Worm (Caenorhabditis elegans) whole organism, young adult: Measurements from ENCODE around the gene F08G12.3.

Experiments
- F22D6.2 ChIP-seq: sonication (generic microtip); optimal IDR thresholded peaks from 2 replicates; lab custom pipeline; 2016; ENCODE audit warnings: mild to moderate bottlenecking, missing genetic modification characterization, missing compliant biosample characterization
- K11D2.4 ChIP-seq: fragments of 200-800 bp; sonication (Bioruptor generic); IDR thresholded peaks from 2 replicates; pipeline ENCODE4 v1.3.6; 2022; ENCODE audit warnings: missing genetic modification reagents, missing genetic modification characterization, missing compliant biosample characterization
- Y53G8AR.9 ChIP-seq: fragments of 200-800 bp; sonication (Bioruptor generic); conservative IDR thresholded peaks from 2 replicates; pipeline ENCODE4 v1.3.6; 2022; ENCODE audit warnings: missing genetic modification reagents, missing genetic modification characterization, missing compliant biosample characterization
- Y56A3A.18 ChIP-seq: fragments of 200-800 bp; sonication (Bioruptor generic); IDR thresholded peaks from 2 replicates; pipeline ENCODE4 v1.3.6; 2022; ENCODE audit warnings: missing genetic modification reagents, missing genetic modification characterization, missing compliant biosample characterization
- Y95B8A.8 ChIP-seq: fragments of 200-800 bp; sonication (Bioruptor generic); IDR thresholded peaks from 2 replicates; pipeline ENCODE4 v1.3.6; 2022; ENCODE audit warnings: missing genetic modification reagents, missing genetic modification characterization, missing compliant biosample characterization
- attf-5 ChIP-seq: fragments of 200-800 bp; sonication (Bioruptor generic); optimal IDR thresholded peaks from 2 replicates; lab custom pipeline; 2018; ENCODE audit warnings: mild to moderate bottlenecking, missing genetic modification characterization, missing compliant biosample characterization
- ceh-27 ChIP-seq: fragments of 200-800 bp; sonication (Bioruptor generic); optimal IDR thresholded peaks from 2 replicates; lab custom pipeline; 2018; ENCODE audit warnings: mild to moderate bottlenecking, missing genetic modification characterization, moderate library complexity, missing compliant biosample characterization
- ceh-40 ChIP-seq: fragments of 200-800 bp; sonication (Bioruptor generic); IDR thresholded peaks from 2 replicates; pipeline ENCODE4 v1.3.6; 2022; ENCODE audit warnings: missing genetic modification characterization, missing compliant biosample characterization
- ceh-58 ChIP-seq: fragments of 200-800 bp; sonication (Bioruptor generic); IDR thresholded peaks from 2 replicates; pipeline ENCODE4 v1.3.6; 2022; ENCODE audit warnings: missing genetic modification characterization, missing compliant biosample characterization
- chd-7 ChIP-seq: sonication (generic microtip); optimal IDR thresholded peaks from 2 replicates; lab custom pipeline; 2016; ENCODE audit warnings: mild to moderate bottlenecking, missing genetic modification characterization, moderate library complexity, missing compliant biosample characterization
- dpff-1 ChIP-seq: sonication (generic microtip); optimal IDR thresholded peaks from 2 replicates; lab custom pipeline; 2017; ENCODE audit warnings: mild to moderate bottlenecking, missing genetic modification characterization, missing compliant biosample characterization
- egrh-3 ChIP-seq: fragments of 200-800 bp; sonication (Bioruptor generic); IDR thresholded peaks from 2 replicates; pipeline ENCODE4 v1.3.6; 2022; ENCODE audit warnings: missing genetic modification reagents, missing genetic modification characterization, missing compliant biosample characterization
- fkh-3 ChIP-seq: sonication (generic microtip); optimal IDR thresholded peaks from 2 replicates; lab custom pipeline; 2016; ENCODE audit warnings: mild to moderate bottlenecking, missing genetic modification characterization, missing compliant biosample characterization
- gei-17 ChIP-seq: fragments of 200-800 bp; sonication (Bioruptor generic); optimal IDR thresholded peaks from 2 replicates; lab custom pipeline; 2018; ENCODE audit warnings: mild to moderate bottlenecking, missing genetic modification characterization, missing compliant biosample characterization
- hrde-1 ChIP-seq: sonication (generic microtip); optimal IDR thresholded peaks from 2 replicates; lab custom pipeline; 2016; ENCODE audit warnings: missing genetic modification characterization, mild to moderate bottlenecking, missing compliant biosample characterization, moderate library complexity, missing genotype, missing genetic modification reagents, borderline replicate concordance
- lag-1 ChIP-seq: fragments of 200-800 bp; sonication (Bioruptor generic); IDR thresholded peaks from 2 replicates; pipeline ENCODE4 v1.3.6; 2022; ENCODE audit warnings: missing genetic modification reagents, missing genetic modification characterization, missing compliant biosample characterization
- let-526 ChIP-seq: fragments of 200-800 bp; sonication (Bioruptor generic); IDR thresholded peaks from 2 replicates; pipeline ENCODE4 v1.3.6; 2022; ENCODE audit warnings: missing genetic modification reagents, missing genetic modification characterization, missing compliant biosample characterization
- madf-10 ChIP-seq: sonication (generic microtip); optimal IDR thresholded peaks from 2 replicates; lab custom pipeline; 2016; ENCODE audit warnings: mild to moderate bottlenecking, missing genetic modification characterization, missing compliant biosample characterization
- madf-3 ChIP-seq: fragments of 200-800 bp; sonication (Bioruptor generic); IDR thresholded peaks from 2 replicates; pipeline ENCODE4 v1.3.6; 2022; ENCODE audit warnings: missing genetic modification reagents, missing genetic modification characterization, missing compliant biosample characterization
- madf-6 ChIP-seq: fragments of 200-800 bp; sonication (Bioruptor generic); IDR thresholded peaks from 2 replicates; pipeline ENCODE4 v1.3.6; 2022; ENCODE audit warnings: missing genetic modification reagents, missing genetic modification characterization, missing compliant biosample characterization
- madf-8 ChIP-seq: fragments of 200-800 bp; sonication (Bioruptor generic); conservative IDR thresholded peaks from 2 replicates; pipeline ENCODE4 v1.3.6; 2022; ENCODE audit warnings: missing genetic modification reagents, missing genetic modification characterization, missing compliant biosample characterization
- mcd-1 ChIP-seq: fragments of 200-800 bp; sonication (Bioruptor generic); IDR thresholded peaks from 2 replicates; pipeline ENCODE4 v1.3.6; 2022; ENCODE audit warnings: missing genetic modification reagents, missing genetic modification characterization, missing compliant biosample characterization
- nhr-80 ChIP-seq: sonication (generic microtip); optimal IDR thresholded peaks from 2 replicates; lab custom pipeline; 2016; ENCODE audit warnings: missing genetic modification characterization, missing compliant biosample characterization
- rcor-1 ChIP-seq: fragments of 200-800 bp; sonication (Bioruptor generic); IDR thresholded peaks from 2 replicates; pipeline ENCODE4 v1.3.6; 2022; ENCODE audit warnings: missing genetic modification reagents, missing genetic modification characterization, missing compliant biosample characterization
- rec-8 ChIP-seq, 2 experiments: sonication (generic microtip); optimal IDR thresholded peaks; 2 replicates each; lab custom pipeline; 2016; ENCODE audit warnings: mild to moderate bottlenecking in 2 of 2, missing genetic modification characterization in 2 of 2, missing genetic modification reagents in 2 of 2, missing genotype in 2 of 2, missing biosample characterization in 1 of 2, missing compliant biosample characterization in 1 of 2, moderate library complexity in 1 of 2
- repo-1 ChIP-seq: sonication (generic microtip); optimal IDR thresholded peaks from 2 replicates; lab custom pipeline; 2017; ENCODE audit warnings: mild to moderate bottlenecking, missing genetic modification characterization, missing compliant biosample characterization
- snpc-1.3 ChIP-seq: sonication (generic microtip); optimal IDR thresholded peaks from 2 replicates; lab custom pipeline; 2017; ENCODE audit warnings: missing genetic modification characterization, mild to moderate bottlenecking, missing compliant biosample characterization, antibody characterized with exemption, moderate library complexity, missing genotype, missing genetic modification reagents; ENCODE audit not compliant: insufficient read depth
- unc-130 ChIP-seq: sonication (generic microtip); optimal IDR thresholded peaks from 2 replicates; lab custom pipeline; 2016; ENCODE audit warnings: missing genetic modification reagents, missing genetic modification characterization, missing compliant biosample characterization
- unc-62 ChIP-seq: fragments of 150-350 bp; optimal IDR thresholded peaks from 2 replicates; lab custom pipeline; 2014; ENCODE audit warnings: missing biosample characterization, missing genetic modification reagents, missing genetic modification characterization
- xnd-1 ChIP-seq: sonication (generic microtip); optimal IDR thresholded peaks from 2 replicates; lab custom pipeline; 2016; ENCODE audit warnings: missing genotype, missing genetic modification reagents, missing genetic modification characterization, missing compliant biosample characterization
- ztf-26 ChIP-seq: sonication (generic microtip); optimal IDR thresholded peaks from 2 replicates; lab custom pipeline; 2017; ENCODE audit warnings: missing genetic modification characterization, missing compliant biosample characterization
- ztf-28 ChIP-seq: fragments of 200-800 bp; sonication (Bioruptor generic); IDR thresholded peaks from 2 replicates; pipeline ENCODE4 v1.3.6; 2022; ENCODE audit warnings: missing genetic modification reagents, missing genetic modification characterization, missing compliant biosample characterization

The F08G12.3 gene

DNA sequence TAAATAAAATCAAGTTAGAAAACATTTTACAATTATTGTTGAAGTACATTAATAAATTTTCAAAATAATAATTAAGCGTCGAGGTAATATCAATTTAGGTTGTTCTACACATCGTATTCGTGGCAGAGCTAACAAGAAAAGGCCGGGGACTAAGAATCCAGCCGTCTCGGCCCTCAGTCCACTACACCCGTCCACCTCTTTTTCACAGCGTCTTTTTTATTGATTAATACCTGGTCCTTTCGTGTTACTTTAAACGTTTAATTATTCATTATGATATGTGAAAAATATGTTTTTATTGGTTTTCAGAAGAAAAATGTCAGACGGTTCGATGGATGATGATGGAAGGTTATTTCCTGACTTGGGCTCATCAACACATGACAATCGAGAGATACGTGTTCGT, 7.0 kb downstream of the F08G12.3 start, which contains the start of gene vhl-1:
vhl-1 (plus strand) TSS at position 301 of the 400 bp plus-strand sequence.
- TF ChIP-seq rec-8 (tag; optimal IDR thresholded peaks at IDR 0.05; lab: Kevin White, UChicago) (no peak), F22D6.2 (no peak), K11D2.4 (no peak)

DNA sequence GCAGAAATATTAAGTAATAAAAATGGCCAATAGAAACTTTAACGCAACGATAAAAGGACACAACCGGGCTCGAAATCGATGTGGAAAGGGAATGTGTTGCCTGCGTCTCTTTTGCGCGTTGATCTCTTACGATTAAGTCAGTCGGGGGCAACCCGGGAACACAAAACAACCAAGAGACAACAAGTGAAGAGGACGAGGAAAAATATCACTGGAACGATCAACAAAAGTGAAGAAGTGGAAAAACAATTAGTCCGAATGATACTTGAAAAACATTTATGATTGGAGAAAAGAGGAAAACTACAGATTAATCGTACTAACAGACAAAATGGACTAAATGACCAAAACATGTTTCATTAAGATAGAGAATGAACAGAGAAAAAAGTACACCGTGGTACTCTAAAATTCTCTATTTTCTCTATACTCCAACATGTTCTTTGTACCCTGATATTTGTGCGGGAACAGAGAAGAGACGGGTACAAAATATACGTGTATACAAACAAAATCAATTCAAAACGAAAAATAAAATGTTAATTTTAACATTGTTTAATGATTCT, 10.3 kb downstream of the F08G12.3 start, which contains the start of gene F08G12.5:
F08G12.5 (minus strand) TSS at position 1 of the 554 bp plus-strand sequence.
- TF ChIP-seq repo-1 (no peak), egrh-3 (no peak), xnd-1 (tag; lab: Kevin White, UChicago) (no peak), dpff-1 (tag; lab: Kevin White, UChicago) (no peak), lag-1 (no peak), hrde-1 (no peak), madf-8 (GFP tag; lab: Robert Waterston, UW) (no peak), let-526 (no peak), ztf-26 (tag; lab: Kevin White, UChicago) (no peak), Y95B8A.8 (GFP tag; lab: Robert Waterston, UW) (no peak)

DNA sequence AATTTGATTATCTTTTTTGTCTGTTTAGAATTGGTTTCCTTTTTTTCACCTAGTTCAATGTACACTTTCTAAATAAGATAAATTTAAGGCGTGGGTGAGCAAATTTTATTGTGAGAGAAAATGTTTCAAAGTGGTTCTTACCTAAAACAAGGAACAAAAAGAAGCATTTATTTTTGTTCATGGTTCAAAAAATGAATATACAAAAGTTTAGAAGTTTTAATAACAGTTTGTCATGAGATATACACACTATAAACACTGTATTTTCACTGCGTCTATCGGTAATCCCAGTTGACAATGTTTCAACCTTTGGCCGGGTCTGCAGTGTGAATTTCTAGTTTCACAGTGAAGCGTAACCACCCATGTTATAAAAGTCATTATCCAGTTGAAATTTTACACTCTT, 15.3 kb downstream of the F08G12.3 start, which contains the start of gene F08G12.11:
F08G12.11 (minus strand) TSS at position 181 of the 400 bp plus-strand sequence.
- TF ChIP-seq madf-10 (tag; lab: Kevin White, UChicago) (no peak), ceh-40 (GFP tag; lab: Robert Waterston, UW) (no peak), F22D6.2 (no peak), rcor-1 (GFP tag; lab: Robert Waterston, UW) (no peak), unc-130 (no peak), Y56A3A.18 (GFP tag; lab: Robert Waterston, UW) (no peak), attf-5 (no peak), chd-7 (tag; lab: Kevin White, UChicago) (no peak), madf-3 (GFP tag; lab: Robert Waterston, UW) (no peak), ceh-58 (GFP tag; lab: Robert Waterston, UW) (no peak), Y53G8AR.9 (GFP tag; lab: Robert Waterston, UW) (no peak), madf-6 (GFP tag; lab: Robert Waterston, UW) (no peak), gei-17 (GFP tag; lab: Kevin White, UChicago) (no peak), ztf-28 (no peak)

DNA sequence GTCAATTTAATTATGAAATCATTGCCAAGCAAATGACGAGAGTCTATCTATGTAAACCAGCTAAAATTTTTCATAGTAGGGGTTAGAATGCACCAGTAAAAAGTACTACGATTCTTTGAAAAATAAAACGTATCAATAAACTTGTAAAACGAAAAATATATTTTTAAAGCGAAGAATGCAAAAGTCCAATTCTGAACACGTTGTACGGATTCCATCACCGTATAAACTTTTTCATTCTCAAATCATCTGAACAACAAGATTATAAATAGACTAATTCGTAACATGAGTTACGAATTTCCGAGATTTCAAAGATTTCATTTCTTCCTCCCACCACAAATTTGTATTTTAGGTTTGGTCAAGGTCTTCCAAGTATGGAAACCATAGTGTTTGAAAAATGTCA, 16.7 kb downstream of the F08G12.3 start, which contains the start of gene nlp-57:
nlp-57 (plus strand) TSS at position 301 of the 400 bp plus-strand sequence.
- TF ChIP-seq mcd-1 (GFP tag; lab: Robert Waterston, UW) (no peak), ceh-27 (no peak), fkh-3 (no peak), snpc-1.3 (no peak)

DNA sequence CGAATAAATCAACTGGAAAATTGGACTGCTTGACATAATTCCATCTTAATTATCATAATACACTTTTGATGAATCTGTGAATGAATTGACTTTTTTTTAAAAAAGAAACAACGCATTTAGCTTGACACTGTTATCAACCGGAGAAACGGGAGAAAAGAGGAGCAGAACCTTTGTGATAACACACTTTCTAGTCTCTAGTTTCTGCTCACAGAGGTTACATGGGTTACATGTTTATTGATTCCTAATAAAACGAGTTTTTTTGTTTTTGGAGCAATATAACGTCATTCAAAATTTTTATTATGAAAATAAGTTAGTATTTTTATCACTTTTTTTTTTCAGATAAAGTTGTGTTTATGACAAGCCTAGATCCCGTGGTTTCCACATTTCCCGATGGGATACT, 17.9 kb downstream of the F08G12.3 start, which contains the start of gene hizr-1:
hizr-1 (plus strand) TSS at position 340 of the 400 bp plus-strand sequence.
- TF ChIP-seq unc-62 (GFP tag; lab: Kevin White, UChicago) (no peak), nhr-80 (peak; percentile 63)
